Worm (Caenorhabditis elegans) whole organism, L4 larva: Measurements from ENCODE around the gene mrpl-18.

Source experiments
- D1046.2 ChIP-seq: fragments of 200-800 bp; sonication (Bioruptor generic); IDR thresholded peaks from 2 replicates; pipeline ENCODE4 v1.3.6; 2022; ENCODE audit warnings: missing genetic modification characterization, missing compliant biosample characterization
- F10B5.3 ChIP-seq: sonication (generic microtip); optimal IDR thresholded peaks from 2 replicates; lab custom pipeline; 2016; ENCODE audit warnings: mild to moderate bottlenecking, missing genetic modification characterization, missing compliant biosample characterization
- F37D6.2 ChIP-seq: sonication (generic microtip); optimal IDR thresholded peaks from 2 replicates; lab custom pipeline; 2016; ENCODE audit warnings: mild to moderate bottlenecking, missing genetic modification characterization, missing compliant biosample characterization
- R02D3.7 ChIP-seq: fragments of 150-350 bp; sonication (generic microtip); optimal IDR thresholded peaks from 3 replicates; lab custom pipeline; 2014; ENCODE audit warnings: missing biosample characterization, missing genetic modification characterization
- T20F7.1 ChIP-seq: fragments of 200-800 bp; sonication (Bioruptor generic); optimal IDR thresholded peaks from 2 replicates; lab custom pipeline; 2018; ENCODE audit warnings: mild to moderate bottlenecking, missing genetic modification characterization, missing compliant biosample characterization
- T26A8.4 ChIP-seq: fragments of 200-800 bp; sonication (Bioruptor generic); IDR thresholded peaks from 2 replicates; pipeline ENCODE4 v1.3.6; 2022; ENCODE audit warnings: missing genetic modification characterization, missing compliant biosample characterization
- Y5F2A.4 ChIP-seq: fragments of 200-800 bp; sonication (Bioruptor generic); optimal IDR thresholded peaks from 2 replicates; lab custom pipeline; 2018; ENCODE audit warnings: mild to moderate bottlenecking, missing genetic modification characterization, missing compliant biosample characterization
- ZK546.5 ChIP-seq, 2 experiments: sonication (generic microtip); optimal IDR thresholded peaks; 2 replicates each; lab custom pipeline; 2017; ENCODE audit warnings: missing biosample characterization in 2 of 2, missing genetic modification characterization in 2 of 2
- aha-1 ChIP-seq: fragments of 150-350 bp; peaks from one replicate; lab custom pipeline; 2014; ENCODE audit warnings: missing biosample characterization, missing genetic modification characterization
- ceh-32 ChIP-seq: sonication (generic microtip); optimal IDR thresholded peaks from 2 replicates; lab custom pipeline; 2016; ENCODE audit warnings: mild to moderate bottlenecking, missing genetic modification characterization, missing compliant biosample characterization; ENCODE audit not compliant: poor library complexity
- daf-12 ChIP-seq: fragments of 150-350 bp; optimal IDR thresholded peaks from 2 replicates; lab custom pipeline; 2014; ENCODE audit warnings: missing biosample characterization, missing genetic modification reagents, missing genetic modification characterization
- daf-19 ChIP-seq: fragments of 200-800 bp; sonication (Bioruptor generic); conservative IDR thresholded peaks from 2 replicates; pipeline ENCODE4 v1.3.6; 2022; ENCODE audit warnings: missing genetic modification characterization, missing compliant biosample characterization
- dmd-6 ChIP-seq: fragments of 200-800 bp; sonication (Bioruptor generic); IDR thresholded peaks from 2 replicates; pipeline ENCODE4 v1.3.6; 2022; ENCODE audit warnings: missing genetic modification reagents, missing genetic modification characterization, missing compliant biosample characterization
- dpl-1 ChIP-seq: fragments of 150-350 bp; optimal IDR thresholded peaks from 2 replicates; lab custom pipeline; 2014; ENCODE audit warnings: missing biosample characterization, missing genetic modification reagents, missing genetic modification characterization
- duxl-1 ChIP-seq: sonication (generic microtip); optimal IDR thresholded peaks from 2 replicates; lab custom pipeline; 2016; ENCODE audit warnings: mild to moderate bottlenecking, missing genetic modification characterization, moderate library complexity, missing compliant biosample characterization; ENCODE audit not compliant: poor library complexity
- egl-27 ChIP-seq: sonication (generic microtip); optimal IDR thresholded peaks from 3 replicates; lab custom pipeline; 2017; ENCODE audit warnings: missing biosample characterization, missing genetic modification reagents, missing genetic modification characterization
- gei-8 ChIP-seq: fragments of 200-800 bp; sonication (Bioruptor generic); optimal IDR thresholded peaks from 2 replicates; lab custom pipeline; 2018; ENCODE audit warnings: mild to moderate bottlenecking, missing genetic modification characterization, missing compliant biosample characterization
- hlh-11 ChIP-seq: fragments of 200-800 bp; sonication (Bioruptor generic); optimal IDR thresholded peaks from 2 replicates; lab custom pipeline; 2018; ENCODE audit warnings: mild to moderate bottlenecking, missing genetic modification characterization, missing compliant biosample characterization
- hlh-30 ChIP-seq: sonication (generic microtip); optimal IDR thresholded peaks from 2 replicates; lab custom pipeline; 2017; ENCODE audit warnings: antibody characterized with exemption, mild to moderate bottlenecking, missing genetic modification characterization, missing compliant biosample characterization; ENCODE audit not compliant: insufficient read depth
- lim-7 ChIP-seq: fragments of 200-800 bp; sonication (Bioruptor generic); IDR thresholded peaks from 2 replicates; pipeline ENCODE4 v1.3.6; 2022; ENCODE audit warnings: missing genetic modification characterization, missing compliant biosample characterization
- lin-13 ChIP-seq: fragments of 150-350 bp; optimal IDR thresholded peaks from 2 replicates; lab custom pipeline; 2014; ENCODE audit warnings: missing biosample characterization, missing genetic modification reagents, missing genetic modification characterization
- lsy-2 ChIP-seq, 2 experiments: fragments of 150-350 bp in 1 of 2; sonication (generic microtip) in 1 of 2; optimal IDR thresholded peaks; 2 replicates each; lab custom pipeline; 2014 to 2017; ENCODE audit warnings: missing biosample characterization in 2 of 2, missing genetic modification characterization in 2 of 2
- madf-5 ChIP-seq, 2 experiments: fragments of 200-800 bp; sonication (Bioruptor generic); IDR thresholded peaks; 2 replicates each; pipeline ENCODE4 v1.3.6; 2022; ENCODE audit warnings: missing compliant biosample characterization in 2 of 2, missing genetic modification characterization in 2 of 2
- madf-9 ChIP-seq: fragments of 200-800 bp; sonication (Bioruptor generic); conservative IDR thresholded peaks from 2 replicates; pipeline ENCODE4 v1.3.6; 2022; ENCODE audit warnings: missing genetic modification reagents, missing genetic modification characterization, missing compliant biosample characterization
- mdl-1 ChIP-seq, 2 experiments: fragments of 150-350 bp in 1 of 2; sonication (generic microtip) in 1 of 2; optimal IDR thresholded peaks; 2 replicates each; lab custom pipeline; 2014 to 2017; ENCODE audit warnings: missing biosample characterization in 2 of 2, missing genetic modification characterization in 2 of 2
- mes-2 ChIP-seq: sonication (generic microtip); optimal IDR thresholded peaks from 2 replicates; lab custom pipeline; 2016; ENCODE audit warnings: missing genotype, mild to moderate bottlenecking, missing genetic modification characterization, missing compliant biosample characterization; ENCODE audit not compliant: poor library complexity, severe bottlenecking
- mxl-3 ChIP-seq: fragments of 200-800 bp; sonication (Bioruptor generic); optimal IDR thresholded peaks from 2 replicates; lab custom pipeline; 2018; ENCODE audit warnings: mild to moderate bottlenecking, missing genetic modification characterization, missing compliant biosample characterization
- nhr-11 ChIP-seq: fragments of 150-350 bp; optimal IDR thresholded peaks from 2 replicates; lab custom pipeline; 2014; ENCODE audit warnings: missing biosample characterization, missing genetic modification characterization
- nhr-237 ChIP-seq: sonication (generic microtip); optimal IDR thresholded peaks from 2 replicates; lab custom pipeline; 2017; ENCODE audit warnings: missing biosample characterization, missing genetic modification characterization
- nhr-25 ChIP-seq: sonication (generic microtip); optimal IDR thresholded peaks from 2 replicates; lab custom pipeline; 2017; ENCODE audit warnings: missing genetic modification characterization, mild to moderate bottlenecking, missing compliant biosample characterization, antibody characterized with exemption, moderate library complexity, borderline replicate concordance; ENCODE audit not compliant: insufficient read depth
- nhr-28 ChIP-seq: fragments of 150-350 bp; optimal IDR thresholded peaks from 2 replicates; lab custom pipeline; 2014; ENCODE audit warnings: missing biosample characterization, missing genetic modification characterization
- nhr-41 ChIP-seq: fragments of 200-800 bp; sonication (Bioruptor generic); IDR thresholded peaks from 2 replicates; pipeline ENCODE4 v1.3.6; 2022; ENCODE audit warnings: missing genetic modification reagents, missing genetic modification characterization, missing compliant biosample characterization
- nhr-6 ChIP-seq: fragments of 150-350 bp; optimal IDR thresholded peaks from 2 replicates; lab custom pipeline; 2014; ENCODE audit warnings: missing biosample characterization, missing genetic modification characterization
- php-3 ChIP-seq: fragments of 200-800 bp; sonication (Bioruptor generic); IDR thresholded peaks from 2 replicates; pipeline ENCODE4 v1.3.6; 2022; ENCODE audit warnings: missing genetic modification reagents, missing genetic modification characterization, missing compliant biosample characterization
- pqm-1 ChIP-seq: sonication (generic microtip); optimal IDR thresholded peaks from 2 replicates; lab custom pipeline; 2017; ENCODE audit warnings: missing biosample characterization, missing genetic modification characterization
- rbr-2 ChIP-seq: sonication (generic microtip); optimal IDR thresholded peaks from 2 replicates; lab custom pipeline; 2016; ENCODE audit warnings: missing genotype, missing genetic modification characterization, missing compliant biosample characterization
- sdz-12 ChIP-seq: fragments of 200-800 bp; sonication (Bioruptor generic); optimal IDR thresholded peaks from 2 replicates; lab custom pipeline; 2018; ENCODE audit warnings: mild to moderate bottlenecking, missing genetic modification characterization, missing compliant biosample characterization
- set-16 ChIP-seq: fragments of 200-800 bp; sonication (Bioruptor generic); IDR thresholded peaks from 2 replicates; pipeline ENCODE4 v1.3.6; 2022; ENCODE audit warnings: missing genetic modification reagents, missing genetic modification characterization, missing compliant biosample characterization
- snpc-4 ChIP-seq: fragments of 150-350 bp; optimal IDR thresholded peaks from 2 replicates; lab custom pipeline; 2014; ENCODE audit warnings: missing biosample characterization, missing genetic modification characterization
- spr-1 ChIP-seq: sonication (generic microtip); optimal IDR thresholded peaks from 2 replicates; lab custom pipeline; 2016; ENCODE audit warnings: mild to moderate bottlenecking, missing genetic modification characterization, missing compliant biosample characterization
- tra-1 ChIP-seq: fragments of 200-800 bp; sonication (Bioruptor generic); IDR thresholded peaks from 2 replicates; pipeline ENCODE4 v1.3.6; 2022; ENCODE audit warnings: missing genetic modification reagents, missing genetic modification characterization, missing compliant biosample characterization
- unc-62 ChIP-seq, 3 experiments: fragments of 150-350 bp in 1 of 3; sonication (generic microtip); optimal IDR thresholded peaks in 2 of 3; peaks in 1 of 3; 1 replicate in 1 of 3; 2 replicates in 2 of 3; lab custom pipeline; 2014 to 2017; ENCODE audit warnings: missing biosample characterization in 3 of 3, missing genetic modification characterization in 3 of 3, missing genetic modification reagents in 3 of 3, missing genotype in 1 of 3
- zip-11 ChIP-seq: fragments of 200-800 bp; sonication (Bioruptor generic); IDR thresholded peaks from 2 replicates; pipeline ENCODE4 v1.3.6; 2022; ENCODE audit warnings: missing genetic modification characterization, missing compliant biosample characterization
- zip-2 ChIP-seq: fragments of 150-350 bp; optimal IDR thresholded peaks from 2 replicates; lab custom pipeline; 2014; ENCODE audit warnings: missing biosample characterization, missing genetic modification characterization

The mrpl-18 gene

DNA sequence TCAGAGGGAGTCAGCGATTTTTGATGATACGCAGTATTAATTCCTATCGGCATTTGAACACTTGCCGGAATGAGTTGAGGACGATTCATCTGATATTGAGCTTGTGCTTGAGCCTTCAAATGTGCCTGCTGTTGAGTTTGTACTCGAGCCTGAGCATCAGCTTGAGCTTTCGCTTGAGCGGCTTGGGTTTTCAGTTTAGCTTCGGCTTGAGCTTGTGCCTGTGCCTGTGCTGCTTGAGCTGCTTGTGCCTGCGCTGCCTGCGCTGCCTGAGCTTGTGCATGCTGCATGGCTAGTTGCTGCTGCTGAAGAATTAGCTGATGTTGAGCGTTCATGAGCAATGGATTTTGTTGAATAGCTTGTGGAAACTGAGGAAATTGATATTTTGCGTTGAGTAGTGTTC is 28.9 kb upstream of the mrpl-18 start:
- TF ChIP-seq T20F7.1 (GFP tag; lab: Kevin White, UChicago) (no peak), F10B5.3 (tag; lab: Kevin White, UChicago) (no peak), ceh-32 (no peak), spr-1 (tag; lab: Kevin White, UChicago) (no peak), daf-12 (no peak), pqm-1 (tag; lab: Kevin White, UChicago) (no peak), dmd-6 (GFP tag; lab: Robert Waterston, UW) (no peak), madf-9 (no peak), madf-5 (GFP tag; IDR thresholded peaks at IDR 0.05; lab: Robert Waterston, UW) (0 out of 4 replicates have a peak, but pooled peaks of 1 of the 2 experiments have one; percentile 27), D1046.2 (GFP tag; lab: Robert Waterston, UW) (no peak), set-16 (GFP tag; lab: Robert Waterston, UW) (peak; percentile 59), dpl-1 (no peak), nhr-41 (GFP tag; lab: Robert Waterston, UW) (no peak), sdz-12 (GFP tag; lab: Kevin White, UChicago) (no peak), lim-7 (GFP tag; lab: Robert Waterston, UW) (0 out of 2 replicates have a peak, but pooled peaks have one; percentile 36)

DNA sequence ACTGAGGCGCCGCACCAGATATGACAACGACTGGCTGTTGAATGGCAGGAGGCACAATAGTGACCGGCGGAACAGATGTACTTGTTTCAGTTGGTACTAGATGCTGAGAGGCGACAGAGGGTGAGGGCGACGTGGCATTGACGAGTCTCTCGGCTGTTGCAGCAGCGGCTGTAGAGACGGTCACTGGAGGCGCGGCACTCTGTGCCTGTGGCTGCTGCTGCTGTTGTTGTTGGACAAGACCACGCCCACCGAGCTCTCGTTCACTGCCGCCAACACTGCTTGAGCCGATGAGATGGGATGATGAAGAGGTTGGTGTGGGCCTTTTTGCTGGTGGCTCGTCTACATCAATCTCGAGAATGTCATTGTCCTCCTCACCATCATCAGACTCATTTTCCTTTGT is 27.7 kb upstream of the mrpl-18 start:
- TF ChIP-seq F37D6.2 (tag; lab: Kevin White, UChicago) (no peak), duxl-1 (no peak), R02D3.7 (tag; lab: Kevin White, UChicago) (no peak), nhr-237 (tag; lab: Kevin White, UChicago) (no peak), set-16 (GFP tag; lab: Robert Waterston, UW) (peak; percentile 83), spr-1 (tag; lab: Kevin White, UChicago) (no peak), Y5F2A.4 (no peak), rbr-2 (tag; lab: Kevin White, UChicago) (no peak)

DNA sequence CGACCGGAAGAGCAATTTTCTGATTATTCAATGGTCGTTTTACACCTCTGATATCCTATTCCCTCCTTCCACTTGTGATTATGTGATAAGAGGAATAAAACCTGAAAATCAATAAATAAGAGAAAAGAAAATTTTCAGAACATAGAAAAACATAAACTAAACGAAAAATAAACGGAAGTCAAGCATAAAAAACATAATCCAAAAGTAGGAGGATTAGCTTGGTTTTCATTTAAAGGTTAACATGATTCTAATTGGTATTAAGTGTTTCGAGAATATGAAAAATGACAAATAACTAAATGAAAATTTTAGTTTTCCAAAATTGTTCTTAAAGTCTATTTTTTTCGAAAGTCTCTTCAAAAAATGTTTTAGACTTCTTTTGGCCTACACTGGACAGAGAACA is 23.7 kb upstream of the mrpl-18 start, which contains the start of gene gei-8:
Gene gei-8 (minus strand): TSS at position 101 of the 400 bp plus-strand sequence.
- TF ChIP-seq tra-1 (GFP tag; lab: Robert Waterston, UW), result no peak
- peak in 1 of 2 experiments; percentile 17 for TF ChIP-seq unc-62 (GFP tag; optimal IDR thresholded peaks at IDR 0.05 in 1 of 2; lab: Kevin White, UChicago)
- TF ChIP-seq unc-62 (tag; optimal IDR thresholded peaks at IDR 0.05; lab: Kevin White, UChicago), result no peak

DNA sequence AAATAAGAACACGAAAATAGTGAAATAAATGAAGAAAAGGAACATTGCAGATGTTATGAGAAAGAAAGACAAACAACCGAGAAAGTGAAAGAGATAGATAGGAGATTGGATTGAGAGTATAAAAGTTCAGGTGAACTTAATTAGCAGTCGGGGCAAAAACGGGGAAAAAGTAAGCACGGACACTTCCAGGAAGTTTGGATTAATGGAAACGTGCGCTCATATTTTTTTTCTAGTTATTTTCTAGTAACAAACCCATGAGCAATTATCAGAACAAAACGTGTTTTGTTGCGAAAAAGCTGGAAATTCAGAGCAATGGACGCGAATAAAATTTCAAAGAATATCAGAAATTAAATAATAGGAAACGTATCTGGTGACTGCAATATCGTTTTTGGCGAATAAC is 22.9 kb upstream of the mrpl-18 start:
- TF ChIP-seq nhr-11 (tag; lab: Kevin White, UChicago) (peak; percentile 6), lsy-2 (tag; optimal IDR thresholded peaks at IDR 0.05; lab: Kevin White, UChicago) (peak in 1 of 2 experiments; percentile 36), sdz-12 (GFP tag; lab: Kevin White, UChicago) (no peak), aha-1 (tag; lab: Kevin White, UChicago) (peak; percentile 51)

DNA sequence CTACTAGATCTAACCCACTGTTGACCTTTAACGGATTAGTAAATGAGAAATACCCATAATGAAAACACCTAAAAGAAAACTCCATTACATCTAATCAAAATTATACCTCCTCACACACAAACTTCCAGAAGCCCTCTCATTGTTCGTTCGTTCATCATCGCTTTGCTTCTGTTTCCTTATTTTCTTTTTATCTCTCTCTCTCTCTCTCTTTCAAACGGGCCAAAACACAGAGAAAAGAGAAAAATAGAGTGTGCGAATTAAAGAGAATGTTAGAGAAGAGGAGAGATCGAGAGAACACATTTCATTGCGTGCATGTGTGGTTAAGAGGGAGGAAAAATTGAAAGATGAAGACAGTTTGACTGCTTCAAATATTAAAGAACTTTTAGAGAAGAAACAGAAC is 20.5 kb upstream of the mrpl-18 start:
- TF ChIP-seq zip-11 (GFP tag; lab: Robert Waterston, UW) (no peak), nhr-28 (tag; lab: Kevin White, UChicago) (peak; percentile 76), nhr-6 (peak; percentile 40), nhr-25 (peak; percentile 36), lin-13 (GFP tag; lab: Kevin White, UChicago) (peak; percentile 8), ceh-32 (no peak), hlh-30 (tag; lab: Kevin White, UChicago) (peak; percentile 70), ZK546.5 (tag; optimal IDR thresholded peaks at IDR 0.05; lab: Kevin White, UChicago) (no peak), php-3 (GFP tag; lab: Robert Waterston, UW) (no peak), madf-5 (GFP tag; IDR thresholded peaks at IDR 0.05; lab: Robert Waterston, UW) (no peak), mes-2 (peak; percentile 69), egl-27 (no peak), hlh-11 (tag; lab: Kevin White, UChicago) (peak; percentile 76), zip-2 (tag; lab: Kevin White, UChicago) (no peak), daf-19 (GFP tag; lab: Robert Waterston, UW) (no peak), mxl-3 (GFP tag; lab: Kevin White, UChicago) (peak; percentile 63), T26A8.4 (GFP tag; lab: Robert Waterston, UW) (no peak), gei-8 (GFP tag; lab: Kevin White, UChicago) (peak; percentile 58), nhr-11 (tag; lab: Kevin White, UChicago) (peak; percentile 30), mdl-1 (tag; optimal IDR thresholded peaks at IDR 0.05; lab: Kevin White, UChicago) (peak; percentile 38 to 89), snpc-4 (no peak)
